Worm (Caenorhabditis elegans) whole organism, L1 larva: ENCODE data around the gene F23F1.10.

ENCODE experiments used
- ama-1 ChIP-seq: fragments of 150-350 bp; optimal IDR thresholded peaks from 2 replicates; lab custom pipeline; 2014
- ces-1 ChIP-seq: fragments of 150-350 bp; optimal IDR thresholded peaks from 2 replicates; lab custom pipeline; 2014; ENCODE audit warnings: missing biosample characterization, missing genetic modification reagents, missing genetic modification characterization
- efl-3 ChIP-seq: fragments of 200-800 bp; sonication (Bioruptor generic); optimal IDR thresholded peaks from 2 replicates; lab custom pipeline; 2018; ENCODE audit warnings: mild to moderate bottlenecking, missing genetic modification characterization, missing compliant biosample characterization
- egl-27 ChIP-seq, 2 experiments: fragments of 150-350 bp in 1 of 2; sonication (generic microtip); optimal IDR thresholded peaks; 3 replicates each; lab custom pipeline; 2017 to 2018; ENCODE audit warnings: missing biosample characterization in 2 of 2, missing genetic modification characterization in 2 of 2, missing genetic modification reagents in 2 of 2
- fkh-4 ChIP-seq: sonication (generic microtip); optimal IDR thresholded peaks from 2 replicates; lab custom pipeline; 2016; ENCODE audit warnings: missing compliant biosample characterization, missing genetic modification characterization, borderline replicate concordance
- fos-1 ChIP-seq: fragments of 150-350 bp; optimal IDR thresholded peaks from 2 replicates; lab custom pipeline; 2014; ENCODE audit warnings: missing biosample characterization, missing genetic modification characterization
- lin-39 ChIP-seq: fragments of 150-350 bp; optimal IDR thresholded peaks from 2 replicates; lab custom pipeline; 2014; ENCODE audit warnings: missing biosample characterization, missing genetic modification reagents, missing genetic modification characterization
- lir-3 ChIP-seq: sonication (generic microtip); optimal IDR thresholded peaks from 2 replicates; lab custom pipeline; 2016; ENCODE audit warnings: mild to moderate bottlenecking, missing genetic modification characterization, moderate library complexity, missing compliant biosample characterization; ENCODE audit not compliant: poor library complexity
- mdl-1 ChIP-seq, 2 experiments: fragments of 150-350 bp; optimal IDR thresholded peaks; 2 replicates each; lab custom pipeline; 2014 to 2017; ENCODE audit warnings: missing biosample characterization in 2 of 2, missing genetic modification characterization in 2 of 2, inconsistent platforms in 1 of 2
- mef-2 ChIP-seq: fragments of 150-350 bp; optimal IDR thresholded peaks from 2 replicates; lab custom pipeline; 2014; ENCODE audit warnings: missing biosample characterization, missing genetic modification characterization
- nhr-11 ChIP-seq: fragments of 150-350 bp; optimal IDR thresholded peaks from 2 replicates; lab custom pipeline; 2014; ENCODE audit warnings: missing biosample characterization, missing genetic modification characterization
- zag-1 ChIP-seq: fragments of 150-350 bp; optimal IDR thresholded peaks from 2 replicates; lab custom pipeline; 2014; ENCODE audit warnings: missing biosample characterization, missing genetic modification characterization

- TF ChIP-seq lir-3 (tag; lab: Kevin White, UChicago): no peak
- no peak for TF ChIP-seq efl-3 (GFP tag; lab: Kevin White, UChicago)
- no peak for TF ChIP-seq mdl-1 (tag; optimal IDR thresholded peaks at IDR 0.05; lab: Kevin White, UChicago)
- TF ChIP-seq fkh-4 (tag; lab: Kevin White, UChicago): no peak
- no peak for TF ChIP-seq mef-2 (tag; lab: Kevin White, UChicago)
- TF ChIP-seq zag-1 (tag; lab: Kevin White, UChicago): no peak
- no peak for TF ChIP-seq egl-27 (tag; optimal IDR thresholded peaks at IDR 0.05; lab: Kevin White, UChicago)
- TF ChIP-seq fos-1 (tag; lab: Kevin White, UChicago): no peak
- TF ChIP-seq nhr-11 (tag; lab: Kevin White, UChicago): no peak
- TF ChIP-seq ces-1 (GFP tag; lab: Kevin White, UChicago): no peak
- TF ChIP-seq lin-39 (tag; lab: Kevin White, UChicago): no peak
- no peak for TF ChIP-seq ama-1 (lab: Kevin White, UChicago)
These were observed at the start of gene F23F1.10 for ce11 chrII:41914-42313.
